Fruit fly (Drosophila melanogaster): ENCODE results near the gene CG42588.
A peak's percentile ranks its signal among the peaks of the same experiment; 100 is the strongest.

CG42588 gene

DNA sequence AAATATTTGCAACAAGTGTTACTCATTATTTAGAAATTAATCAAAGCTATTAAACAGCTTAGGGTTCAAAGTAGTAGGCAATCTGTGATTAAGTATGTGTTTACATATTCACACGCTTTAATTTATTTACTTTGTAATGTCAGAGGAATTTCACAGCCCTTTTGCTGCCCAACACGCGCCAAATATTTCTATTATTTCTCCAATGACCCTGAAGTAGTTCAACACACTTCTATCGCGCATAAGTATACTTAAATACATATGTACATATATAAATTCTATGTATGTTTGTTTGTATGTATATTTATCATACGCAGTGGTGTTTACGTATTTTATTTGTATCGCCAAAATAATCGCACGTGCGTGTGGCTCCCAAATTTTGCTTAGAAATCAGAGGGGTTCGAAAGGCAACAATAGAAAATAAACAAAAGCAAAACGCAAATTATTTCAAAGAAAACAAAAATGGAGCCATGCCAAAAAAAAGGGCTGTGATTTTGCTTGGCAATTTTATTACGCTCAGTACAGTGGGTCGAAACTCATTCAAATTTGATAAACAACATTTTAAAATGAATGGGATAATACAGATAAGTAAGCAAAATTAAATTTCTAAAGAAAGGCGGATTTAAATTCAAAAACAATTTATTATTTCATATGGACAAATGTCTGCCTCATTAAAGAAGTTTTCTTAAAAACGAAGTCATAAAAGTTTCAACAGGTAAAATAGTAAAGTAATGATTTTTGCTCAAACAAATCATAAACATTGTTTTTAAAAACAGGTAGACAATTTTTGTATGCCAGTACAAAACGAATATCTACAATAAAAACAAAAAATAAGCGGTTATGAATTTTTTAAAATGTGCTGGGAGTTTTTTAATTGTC, 10.7 kb upstream of the CG42588 start (continued):
- TF ChIP-seq CG18619 (GFP tag; optimal IDR thresholded peaks at IDR 0.05) (peak; percentile 80), ara (GFP tag; IDR thresholded peaks at IDR 0.05) (no peak), CG12155 (GFP tag; optimal IDR thresholded peaks at IDR 0.05) (peak; percentile 23), bowl (GFP tag; IDR thresholded peaks at IDR 0.05) (no peak), fd96Cb (tag; optimal IDR thresholded peaks at IDR 0.05) (peak; percentile 8), D19B (GFP tag; optimal IDR thresholded peaks at IDR 0.05) (peak; percentile 32), gsb (GFP tag; IDR thresholded peaks at IDR 0.05) (no peak), Hand (GFP tag; optimal IDR thresholded peaks at IDR 0.05) (peak; percentile 32), Nf-YB (GFP tag; optimal IDR thresholded peaks at IDR 0.05) (peak; percentile 20), CG34422 (GFP tag; IDR thresholded peaks at IDR 0.05) (peak; percentile 46; the same call in 1 of the 3 replicates), zfh2 (GFP tag; optimal IDR thresholded peaks at IDR 0.05) (peak; percentile 70), BtbVII (GFP tag; optimal IDR thresholded peaks at IDR 0.05) (peak; percentile 32), CG7786 (GFP tag; optimal IDR thresholded peaks at IDR 0.05) (peak; percentile 67), corto (GFP tag; optimal IDR thresholded peaks at IDR 0.05) (no peak), CG6854 (GFP tag; optimal IDR thresholded peaks at IDR 0.05) (peak; percentile 6), CG13424 (tag; optimal IDR thresholded peaks at IDR 0.05) (peak; percentile 19), odd (GFP tag; optimal IDR thresholded peaks at IDR 0.05) (peak; percentile 23), dpn (GFP tag; optimal IDR thresholded peaks at IDR 0.05) (peak; percentile 24 to 83), CoRest (tag; optimal IDR thresholded peaks at IDR 0.05) (peak; percentile 69), CG11560 (tag; IDR thresholded peaks at IDR 0.05) (no peak), tap (tag; optimal IDR thresholded peaks at IDR 0.05) (peak; percentile 37), CG8388 (GFP tag; optimal IDR thresholded peaks at IDR 0.05) (peak; percentile 46), CG30020 (tag; optimal IDR thresholded peaks at IDR 0.05) (no peak), tx (GFP tag; optimal IDR thresholded peaks at IDR 0.05) (peak; percentile 24), lilli (GFP tag; optimal IDR thresholded peaks at IDR 0.05) (peak; percentile 62), CG34376 (GFP tag; optimal IDR thresholded peaks at IDR 0.05) (no peak), sqz (GFP tag; optimal IDR thresholded peaks at IDR 0.05) (no peak), wdn (GFP tag; IDR thresholded peaks at IDR 0.05) (0 out of 2 replicates have a peak, but pooled peaks have one; percentile 16), wek (GFP tag; optimal IDR thresholded peaks at IDR 0.05) (no peak), sug (tag; optimal IDR thresholded peaks at IDR 0.05) (peak; percentile 12), az2 (GFP tag; optimal IDR thresholded peaks at IDR 0.05) (peak; percentile 22), Rfx (GFP tag; IDR thresholded peaks at IDR 0.05) (peak; percentile 61), MBD-R2 (GFP tag; IDR thresholded peaks at IDR 0.05) (peak; percentile 39), nerfin-2 (GFP tag; IDR thresholded peaks at IDR 0.05; ENCODE audit: partially characterized antibody) (no peak), CG18599 (GFP tag; optimal IDR thresholded peaks at IDR 0.05) (peak; percentile 42), CG9727 (GFP tag; optimal IDR thresholded peaks at IDR 0.05) (peak; percentile 77), CG10267 (tag; optimal IDR thresholded peaks at IDR 0.05) (peak; percentile 29), CG10543 (GFP tag; optimal IDR thresholded peaks at IDR 0.05) (peak; percentile 50), stwl (tag; optimal IDR thresholded peaks at IDR 0.05) (no peak), onecut (GFP tag; IDR thresholded peaks at IDR 0.05) (no peak), Dbx (GFP tag; IDR thresholded peaks at IDR 0.05) (0 out of 3 replicates have a peak, but pooled peaks have one; percentile 50), CG7357 (GFP tag; IDR thresholded peaks at IDR 0.05) (no peak), Atf6 (GFP tag; IDR thresholded peaks at IDR 0.05) (0 out of 2 replicates have a peak, but pooled peaks have one; percentile 28), Dek (tag; optimal IDR thresholded peaks at IDR 0.05) (peak; percentile 8), HLH54F (GFP tag; optimal IDR thresholded peaks at IDR 0.05) (peak; percentile 54), sens (GFP tag) (peak; percentile 84), CG17359 (tag; optimal IDR thresholded peaks at IDR 0.05) (peak; percentile 18), CG10147 (GFP tag; optimal IDR thresholded peaks at IDR 0.05) (peak; percentile 63)
